Worm (Caenorhabditis elegans) whole organism, L4 larva: ENCODE data around the gene F11A10.6.

ENCODE experiments used
- F44E2.7 ChIP-seq: fragments of 200-800 bp; sonication (Bioruptor generic); IDR thresholded peaks from 2 replicates; pipeline ENCODE4 v2.1.2; 2022; ENCODE audit warnings: missing genetic modification characterization, missing compliant biosample characterization
- R02D3.7 ChIP-seq: fragments of 150-350 bp; sonication (generic microtip); optimal IDR thresholded peaks from 3 replicates; lab custom pipeline; 2014; ENCODE audit warnings: missing biosample characterization, missing genetic modification characterization
- Y105C5A.15 ChIP-seq: fragments of 200-800 bp; sonication (Bioruptor generic); IDR thresholded peaks from 2 replicates; pipeline ENCODE4 v1.3.6; 2022; ENCODE audit warnings: missing genetic modification characterization, missing compliant biosample characterization
- Y48G9A.11 ChIP-seq: fragments of 200-800 bp; sonication (Bioruptor generic); IDR thresholded peaks from 2 replicates; pipeline ENCODE4 v1.3.6; 2022; ENCODE audit warnings: missing genetic modification reagents, missing genetic modification characterization, missing compliant biosample characterization
- Y5F2A.4 ChIP-seq: fragments of 200-800 bp; sonication (Bioruptor generic); optimal IDR thresholded peaks from 2 replicates; lab custom pipeline; 2018; ENCODE audit warnings: mild to moderate bottlenecking, missing genetic modification characterization, missing compliant biosample characterization
- Y75B8A.6 ChIP-seq: fragments of 200-800 bp; sonication (Bioruptor generic); IDR thresholded peaks from 2 replicates; pipeline ENCODE4 v1.3.6; 2022; ENCODE audit warnings: missing genetic modification reagents, missing genetic modification characterization, missing compliant biosample characterization
- ZK337.2 ChIP-seq: fragments of 200-800 bp; sonication (Bioruptor generic); IDR thresholded peaks from 2 replicates; pipeline ENCODE4 v1.3.6; 2022; ENCODE audit warnings: missing genetic modification reagents, missing genetic modification characterization, missing compliant biosample characterization
- ama-1 ChIP-seq: fragments of 150-350 bp; optimal IDR thresholded peaks from 2 replicates; lab custom pipeline; 2014; ENCODE audit warnings: inconsistent platforms, mixed read lengths
- arid-1 ChIP-seq: fragments of 200-800 bp; sonication (Bioruptor generic); conservative IDR thresholded peaks from 2 replicates; pipeline ENCODE4 v1.3.6; 2022; ENCODE audit warnings: missing genetic modification reagents, missing genetic modification characterization, missing compliant biosample characterization
- ceh-28 ChIP-seq: fragments of 150-350 bp; optimal IDR thresholded peaks from 2 replicates; lab custom pipeline; 2014; ENCODE audit warnings: missing biosample characterization, missing genetic modification reagents, missing genetic modification characterization
- ceh-32 ChIP-seq: sonication (generic microtip); optimal IDR thresholded peaks from 2 replicates; lab custom pipeline; 2016; ENCODE audit warnings: mild to moderate bottlenecking, missing genetic modification characterization, missing compliant biosample characterization; ENCODE audit not compliant: poor library complexity
- ceh-44 ChIP-seq: fragments of 200-800 bp; sonication (Bioruptor generic); IDR thresholded peaks from 2 replicates; pipeline ENCODE4 v1.3.6; 2022; ENCODE audit warnings: missing genetic modification reagents, missing genetic modification characterization, missing compliant biosample characterization
- ceh-82 ChIP-seq: sonication (generic microtip); optimal IDR thresholded peaks from 2 replicates; lab custom pipeline; 2017; ENCODE audit warnings: missing biosample characterization, missing genetic modification characterization
- cey-2 ChIP-seq: sonication (generic microtip); optimal IDR thresholded peaks from 3 replicates; lab custom pipeline; 2017; ENCODE audit warnings: missing genetic modification characterization, mild to moderate bottlenecking, missing compliant biosample characterization, antibody characterized with exemption, borderline replicate concordance; ENCODE audit not compliant: insufficient read depth
- daf-16 ChIP-seq, 3 experiments: sonication (generic microtip); optimal IDR thresholded peaks; 2 replicates each; lab custom pipeline; 2016 to 2017; ENCODE audit warnings: missing genetic modification characterization in 3 of 3, missing genetic modification reagents in 3 of 3, mild to moderate bottlenecking in 2 of 3, missing compliant biosample characterization in 2 of 3, missing biosample characterization in 1 of 3, moderate library complexity in 1 of 3
- dmd-8 ChIP-seq: fragments of 200-800 bp; sonication (Bioruptor generic); IDR thresholded peaks from 2 replicates; pipeline ENCODE4 v1.3.6; 2022; ENCODE audit warnings: missing genetic modification characterization, missing compliant biosample characterization
- dmd-9 ChIP-seq: fragments of 200-800 bp; sonication (Bioruptor generic); IDR thresholded peaks from 2 replicates; pipeline ENCODE4 v1.3.6; 2022; ENCODE audit warnings: missing genetic modification reagents, missing genetic modification characterization, missing compliant biosample characterization
- duxl-1 ChIP-seq: sonication (generic microtip); optimal IDR thresholded peaks from 2 replicates; lab custom pipeline; 2016; ENCODE audit warnings: mild to moderate bottlenecking, missing genetic modification characterization, moderate library complexity, missing compliant biosample characterization; ENCODE audit not compliant: poor library complexity
- dve-1 ChIP-seq: sonication (generic microtip); optimal IDR thresholded peaks from 2 replicates; lab custom pipeline; 2017; ENCODE audit warnings: antibody characterized with exemption, mild to moderate bottlenecking, missing genetic modification characterization, missing compliant biosample characterization; ENCODE audit not compliant: insufficient read depth
- egl-27 ChIP-seq: sonication (generic microtip); optimal IDR thresholded peaks from 3 replicates; lab custom pipeline; 2017; ENCODE audit warnings: missing biosample characterization, missing genetic modification reagents, missing genetic modification characterization
- hif-1 ChIP-seq, 2 experiments: sonication (generic microtip); optimal IDR thresholded peaks; 2 replicates each; lab custom pipeline; 2016 to 2017; ENCODE audit warnings: missing compliant biosample characterization in 2 of 2, missing genetic modification characterization in 2 of 2, missing genetic modification reagents in 2 of 2, missing genotype in 2 of 2, mild to moderate bottlenecking in 1 of 2
- hlh-11 ChIP-seq: fragments of 200-800 bp; sonication (Bioruptor generic); optimal IDR thresholded peaks from 2 replicates; lab custom pipeline; 2018; ENCODE audit warnings: mild to moderate bottlenecking, missing genetic modification characterization, missing compliant biosample characterization
- hmg-1.1 ChIP-seq: fragments of 200-800 bp; sonication (Bioruptor generic); IDR thresholded peaks from 2 replicates; pipeline ENCODE4 v1.3.6; 2022; ENCODE audit warnings: missing genetic modification reagents, missing genetic modification characterization, missing compliant biosample characterization
- lin-13 ChIP-seq: fragments of 150-350 bp; optimal IDR thresholded peaks from 2 replicates; lab custom pipeline; 2014; ENCODE audit warnings: missing biosample characterization, missing genetic modification reagents, missing genetic modification characterization
- lin-39 ChIP-seq: fragments of 150-350 bp; optimal IDR thresholded peaks from 2 replicates; lab custom pipeline; 2014; ENCODE audit warnings: missing biosample characterization, missing genetic modification reagents, missing genetic modification characterization
- lir-3 ChIP-seq: sonication (generic microtip); optimal IDR thresholded peaks from 2 replicates; lab custom pipeline; 2016; ENCODE audit warnings: mild to moderate bottlenecking, missing genetic modification characterization, missing compliant biosample characterization
- lsy-2 ChIP-seq, 2 experiments: fragments of 150-350 bp in 1 of 2; sonication (generic microtip) in 1 of 2; optimal IDR thresholded peaks; 2 replicates each; lab custom pipeline; 2014 to 2017; ENCODE audit warnings: missing biosample characterization in 2 of 2, missing genetic modification characterization in 2 of 2
- madf-5 ChIP-seq, 2 experiments: fragments of 200-800 bp; sonication (Bioruptor generic); IDR thresholded peaks; 2 replicates each; pipeline ENCODE4 v1.3.6; 2022; ENCODE audit warnings: missing compliant biosample characterization in 2 of 2, missing genetic modification characterization in 2 of 2
- mep-1 ChIP-seq: fragments of 150-350 bp; sonication (generic microtip); optimal IDR thresholded peaks from 3 replicates; lab custom pipeline; 2014; ENCODE audit warnings: missing biosample characterization, missing genetic modification characterization
- mes-2 ChIP-seq: sonication (generic microtip); optimal IDR thresholded peaks from 2 replicates; lab custom pipeline; 2016; ENCODE audit warnings: missing genotype, mild to moderate bottlenecking, missing genetic modification characterization, missing compliant biosample characterization; ENCODE audit not compliant: poor library complexity, severe bottlenecking
- nhr-10 ChIP-seq: fragments of 150-350 bp; optimal IDR thresholded peaks from 2 replicates; lab custom pipeline; 2014; ENCODE audit warnings: missing biosample characterization, missing genetic modification characterization
- nhr-6 ChIP-seq: fragments of 150-350 bp; optimal IDR thresholded peaks from 2 replicates; lab custom pipeline; 2014; ENCODE audit warnings: missing biosample characterization, missing genetic modification characterization
- nhr-76 ChIP-seq: fragments of 150-350 bp; optimal IDR thresholded peaks from 2 replicates; lab custom pipeline; 2014; ENCODE audit warnings: missing biosample characterization, missing genetic modification characterization
- rbr-2 ChIP-seq: sonication (generic microtip); optimal IDR thresholded peaks from 2 replicates; lab custom pipeline; 2016; ENCODE audit warnings: missing genotype, missing genetic modification characterization, missing compliant biosample characterization
- set-16 ChIP-seq: fragments of 200-800 bp; sonication (Bioruptor generic); IDR thresholded peaks from 2 replicates; pipeline ENCODE4 v1.3.6; 2022; ENCODE audit warnings: missing genetic modification reagents, missing genetic modification characterization, missing compliant biosample characterization
- spr-1 ChIP-seq: sonication (generic microtip); optimal IDR thresholded peaks from 2 replicates; lab custom pipeline; 2016; ENCODE audit warnings: mild to moderate bottlenecking, missing genetic modification characterization, missing compliant biosample characterization
- unc-130 ChIP-seq: sonication (generic microtip); optimal IDR thresholded peaks from 2 replicates; lab custom pipeline; 2016; ENCODE audit warnings: missing genetic modification reagents, missing genetic modification characterization, missing compliant biosample characterization
- unc-62 ChIP-seq, 3 experiments: fragments of 150-350 bp in 1 of 3; sonication (generic microtip); optimal IDR thresholded peaks in 2 of 3; peaks in 1 of 3; 1 replicate in 1 of 3; 2 replicates in 2 of 3; lab custom pipeline; 2014 to 2017; ENCODE audit warnings: missing biosample characterization in 3 of 3, missing genetic modification characterization in 3 of 3, missing genetic modification reagents in 3 of 3, missing genotype in 1 of 3
- zag-1 ChIP-seq: fragments of 150-350 bp; optimal IDR thresholded peaks from 2 replicates; lab custom pipeline; 2014; ENCODE audit warnings: missing biosample characterization, missing genetic modification characterization
- zip-11 ChIP-seq: fragments of 200-800 bp; sonication (Bioruptor generic); IDR thresholded peaks from 2 replicates; pipeline ENCODE4 v1.3.6; 2022; ENCODE audit warnings: missing genetic modification characterization, missing compliant biosample characterization
- ztf-11 ChIP-seq: fragments of 150-350 bp; optimal IDR thresholded peaks from 2 replicates; lab custom pipeline; 2014; ENCODE audit warnings: missing biosample characterization, missing genetic modification characterization
- ztf-7 ChIP-seq: fragments of 150-350 bp; optimal IDR thresholded peaks from 2 replicates; lab custom pipeline; 2014; ENCODE audit warnings: missing biosample characterization, missing genetic modification characterization

Gene F11A10.6

DNA sequence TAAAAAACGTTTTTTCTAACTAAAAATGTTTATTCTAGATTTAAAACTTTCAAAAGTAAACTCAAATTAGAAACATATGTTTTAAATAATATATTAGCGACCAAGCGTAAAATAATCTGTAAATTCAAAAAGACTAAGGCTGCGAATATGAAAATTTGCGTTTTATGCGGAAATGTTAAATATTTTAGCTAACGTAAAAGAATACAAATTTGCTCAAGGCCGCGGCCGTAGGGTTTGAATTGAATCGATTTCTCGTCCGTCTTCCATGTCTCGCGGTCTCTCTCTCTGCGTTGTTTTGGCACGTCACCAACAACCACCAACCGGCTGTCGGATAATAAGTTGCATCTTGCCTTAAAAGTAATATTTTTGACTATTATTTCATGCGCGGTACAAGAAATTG lies 4.4 kb upstream of the F11A10.6 start, which contains the start of gene F11A10.5:
Gene F11A10.5 (plus strand): TSS at position 301 of the 400 bp plus-strand sequence.
- TF ChIP-seq arid-1: no peak
- TF ChIP-seq cey-2 (tag; lab: Kevin White, UChicago): no peak
- TF ChIP-seq madf-5 (GFP tag; IDR thresholded peaks at IDR 0.05; lab: Robert Waterston, UW): no peak
- TF ChIP-seq ZK337.2 (GFP tag; lab: Robert Waterston, UW): no peak
- TF ChIP-seq ceh-32 (tag; lab: Kevin White, UChicago): no peak
- TF ChIP-seq Y5F2A.4: no peak
- peak; percentile 28 for TF ChIP-seq mes-2
- no peak for TF ChIP-seq F44E2.7 (GFP tag; lab: Robert Waterston, UW)
- peak in 1 of 2 experiments; percentile 48 for TF ChIP-seq unc-62 (GFP tag; optimal IDR thresholded peaks at IDR 0.05 in 1 of 2; lab: Kevin White, UChicago)
- no peak for TF ChIP-seq unc-62 (tag; optimal IDR thresholded peaks at IDR 0.05; lab: Kevin White, UChicago)
- no peak for TF ChIP-seq nhr-76
- no peak for TF ChIP-seq dmd-9 (GFP tag; lab: Robert Waterston, UW)
- TF ChIP-seq ceh-28 (tag; lab: Kevin White, UChicago): peak; percentile 3
- no peak for TF ChIP-seq egl-27
- no peak for TF ChIP-seq ama-1 (lab: Kevin White, UChicago)
- TF ChIP-seq hif-1 (tag; optimal IDR thresholded peaks at IDR 0.05; lab: Kevin White, UChicago): peak in 1 of 2 experiments; percentile 32
- TF ChIP-seq Y75B8A.6 (GFP tag; lab: Robert Waterston, UW): no peak
- TF ChIP-seq lin-39 (tag; lab: Kevin White, UChicago): no peak
- no peak for TF ChIP-seq daf-16 (GFP tag; optimal IDR thresholded peaks at IDR 0.05; lab: Kevin White, UChicago)
- TF ChIP-seq daf-16 (tag; optimal IDR thresholded peaks at IDR 0.05; lab: Kevin White, UChicago): peak; percentile 24
- no peak for TF ChIP-seq Y105C5A.15 (GFP tag; lab: Robert Waterston, UW)
- no peak for TF ChIP-seq unc-130
- TF ChIP-seq zip-11: no peak
- no peak for TF ChIP-seq nhr-10 (tag; lab: Kevin White, UChicago)
- no peak for TF ChIP-seq ztf-7 (tag; lab: Kevin White, UChicago)
- TF ChIP-seq zag-1 (tag; lab: Kevin White, UChicago): no peak
- no peak for TF ChIP-seq spr-1 (tag; lab: Kevin White, UChicago)
- no peak for TF ChIP-seq dmd-8 (GFP tag; lab: Robert Waterston, UW)
- TF ChIP-seq lin-13: no peak
- no peak for TF ChIP-seq ceh-82 (tag; lab: Kevin White, UChicago)
- TF ChIP-seq rbr-2 (tag; lab: Kevin White, UChicago): no peak
- TF ChIP-seq hmg-1.1: no peak
- no peak for TF ChIP-seq lir-3 (tag; lab: Kevin White, UChicago)
- no peak for TF ChIP-seq Y48G9A.11 (GFP tag; lab: Robert Waterston, UW)
- TF ChIP-seq dve-1 (tag; lab: Kevin White, UChicago): no peak
- no peak for TF ChIP-seq set-16 (GFP tag; lab: Robert Waterston, UW)
- TF ChIP-seq, all 104 proteins: peak for 5

DNA sequence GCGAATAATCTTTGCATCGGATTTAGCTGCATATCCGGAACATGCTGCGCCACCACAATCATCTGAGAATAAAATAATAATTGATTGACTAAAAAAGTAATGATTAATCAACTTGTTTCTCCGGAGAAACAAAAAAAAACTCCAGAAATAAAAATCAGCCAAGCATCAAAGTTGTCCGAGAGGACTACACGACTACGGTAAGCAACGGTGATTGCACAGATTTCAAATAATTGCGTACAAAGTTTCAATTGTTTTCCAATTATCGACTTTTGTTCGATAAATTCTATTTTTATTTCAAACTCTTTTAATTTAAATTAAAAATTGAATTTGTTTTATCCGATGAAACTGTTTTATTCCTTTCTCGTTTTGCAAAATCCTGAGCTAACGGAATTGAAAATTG lies 3.9 kb upstream of the F11A10.6 start, which contains the start of gene cpsf-4:
Gene cpsf-4 (minus strand): TSS at position 62 of the 400 bp plus-strand sequence.
- no peak for TF ChIP-seq ztf-11
- peak in 1 of 2 experiments; percentile 91 for TF ChIP-seq lsy-2 (tag; optimal IDR thresholded peaks at IDR 0.05; lab: Kevin White, UChicago)
- TF ChIP-seq, all 104 proteins: peak for 1

DNA sequence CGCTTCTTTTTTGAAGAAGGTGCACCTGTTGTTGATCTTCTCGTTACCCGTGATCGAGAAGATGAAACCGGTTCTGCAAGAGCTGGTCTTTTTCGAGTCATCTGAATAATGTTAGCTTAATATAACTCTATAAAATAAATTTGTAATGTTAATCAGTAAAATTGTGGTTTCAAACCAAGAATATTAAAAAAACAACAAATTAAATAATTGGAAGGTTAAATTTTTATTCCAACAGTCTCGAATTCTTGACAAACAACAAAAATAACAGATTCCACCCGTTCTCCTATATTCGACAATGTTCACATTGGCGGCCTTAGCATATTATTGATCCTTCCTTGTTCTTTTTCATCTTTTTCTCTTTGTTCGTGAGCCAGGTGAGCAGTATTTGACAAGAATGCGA lies 2.7 kb upstream of the F11A10.6 start, which contains the start of gene mig-32:
Gene mig-32 (minus strand): TSS at position 101 of the 400 bp plus-strand sequence.
- TF ChIP-seq ceh-44 (GFP tag; lab: Robert Waterston, UW) (no peak), dmd-9 (GFP tag; lab: Robert Waterston, UW) (no peak), rbr-2 (tag; lab: Kevin White, UChicago) (no peak), duxl-1 (no peak), hif-1 (tag; optimal IDR thresholded peaks at IDR 0.05; lab: Kevin White, UChicago) (no peak), nhr-6 (tag; lab: Kevin White, UChicago) (no peak), egl-27 (no peak), mep-1 (no peak), hlh-11 (tag; lab: Kevin White, UChicago) (no peak), R02D3.7 (tag; lab: Kevin White, UChicago) (no peak)
